Fruit fly (Drosophila melanogaster): ENCODE data around the gene Ugt37A3.

- TF ChIP-seq pan (optimal IDR thresholded peaks at IDR 0.05) (no peak), OdsH (GFP tag; optimal IDR thresholded peaks at IDR 0.05) (no peak), Mio (GFP tag; optimal IDR thresholded peaks at IDR 0.05) (no peak)
These were observed 43.7 kb downstream of the Ugt37A3 start for dm6 chr3R:12699620-12700378.

Measured in whole organism, wandering third instar larva.